ENCODE assay signal across 1 fruit fly cellular context in genomic region chr2L:2874542-2875194, dm6.
A peak's percentile ranks its signal among the peaks of the same experiment; 100 is the strongest.
TF ChIP-seq lines count a peak whose summit lies in the region.

CG8814 (plus strand) TSS chr2L:2874890.

TF ChIP-seq in whole organism, embryonic, 481 proteins besides CTCF, POLR2A, EP300 and RAD21 (continued from another document and continues in another):
- TF ChIP-seq CG9876 (GFP tag; optimal IDR thresholded peaks at IDR 0.05; lab: Kevin White, UChicago) (peak; percentile 0), vfl (GFP tag; optimal IDR thresholded peaks at IDR 0.05; lab: Kevin White, UChicago) (peak; percentile 53), ase (GFP tag; IDR thresholded peaks at IDR 0.05; lab: Robert Waterston, UW) (no peak; the same call in 2 of the 3 replicates), Adf1 (GFP tag; IDR thresholded peaks at IDR 0.05; lab: Robert Waterston, UW) (peak; percentile 40), CG31441 (GFP tag; IDR thresholded peaks at IDR 0.05; lab: Robert Waterston, UW) (peak; percentile 75; the same call in 1 of the 2 replicates), org-1 (GFP tag; optimal IDR thresholded peaks at IDR 0.05; lab: Kevin White, UChicago) (no peak), CG31388 (GFP tag; optimal IDR thresholded peaks at IDR 0.05; lab: Kevin White, UChicago) (peak; percentile 50), CG18262 (tag; optimal IDR thresholded peaks at IDR 0.05; lab: Kevin White, UChicago) (peak; percentile 69), pum (GFP tag; optimal IDR thresholded peaks at IDR 0.05; lab: Kevin White, UChicago) (no peak), NFAT (GFP tag; IDR thresholded peaks at IDR 0.05; lab: Robert Waterston, UW) (peak; percentile 64), sug (tag; optimal IDR thresholded peaks at IDR 0.05; lab: Kevin White, UChicago) (peak; percentile 83), br (optimal IDR thresholded peaks at IDR 0.05; lab: Kevin White, UChicago) (no peak), Trl (optimal IDR thresholded peaks at IDR 0.05; lab: Kevin White, UChicago) (peak in 1 of 2 experiments; percentile 63), Trl (GFP tag; optimal IDR thresholded peaks at IDR 0.05; lab: Kevin White, UChicago) (peak; percentile 30), pnt (GFP tag; optimal IDR thresholded peaks at IDR 0.05; lab: Kevin White, UChicago) (no peak), psq (GFP tag; optimal IDR thresholded peaks at IDR 0.05; lab: Kevin White, UChicago) (peak; percentile 3), luna (GFP tag; optimal IDR thresholded peaks at IDR 0.05; lab: Kevin White, UChicago) (peak; percentile 8), CG4360 (GFP tag; IDR thresholded peaks at IDR 0.05; lab: Robert Waterston, UW) (0 out of 2 replicates have a peak, but pooled peaks have one; percentile 9), Dll (GFP tag; IDR thresholded peaks at IDR 0.05; lab: Robert Waterston, UW; ENCODE audit: partially characterized antibody) (peak; percentile 90), slbo (GFP tag; IDR thresholded peaks at IDR 0.05; lab: Robert Waterston, UW) (peak; percentile 85), CG6654 (GFP tag; optimal IDR thresholded peaks at IDR 0.05; lab: Kevin White, UChicago) (no peak), Side (GFP tag; optimal IDR thresholded peaks at IDR 0.05; lab: Kevin White, UChicago) (no peak), CG17385 (GFP tag; optimal IDR thresholded peaks at IDR 0.05; lab: Kevin White, UChicago) (no peak), CG9215 (GFP tag; IDR thresholded peaks at IDR 0.05; lab: Robert Waterston, UW) (peak; percentile 80), Ets65A (GFP tag; lab: Kevin White, UChicago) (peak; percentile 85), ken (GFP tag; IDR thresholded peaks at IDR 0.05; lab: Robert Waterston, UW) (peak; percentile 61; the same call in 2 of the 3 replicates), CG31365 (tag; optimal IDR thresholded peaks at IDR 0.05; lab: Kevin White, UChicago) (no peak), amos (GFP tag; IDR thresholded peaks at IDR 0.05; lab: Robert Waterston, UW; ENCODE audit: partially characterized antibody) (peak; percentile 79), Dip2 (GFP tag; IDR thresholded peaks at IDR 0.05; lab: Robert Waterston, UW) (no peak), rib (GFP tag; IDR thresholded peaks at IDR 0.05; lab: Robert Waterston, UW) (0 out of 2 replicates have a peak, but pooled peaks have one; percentile 7), Fer1 (GFP tag; optimal IDR thresholded peaks at IDR 0.05; lab: Kevin White, UChicago) (peak; percentile 8), Hr39 (optimal IDR thresholded peaks at IDR 0.05; lab: Kevin White, UChicago) (no peak), en (GFP tag; optimal IDR thresholded peaks at IDR 0.05; lab: Kevin White, UChicago) (no peak), slp2 (GFP tag; optimal IDR thresholded peaks at IDR 0.05; lab: Kevin White, UChicago) (no peak), H2.0 (GFP tag; IDR thresholded peaks at IDR 0.05; lab: Robert Waterston, UW) (peak; percentile 35; the same call in 1 of the 2 replicates), CG12744 (GFP tag; optimal IDR thresholded peaks at IDR 0.05; lab: Kevin White, UChicago) (peak; percentile 17), gsb (GFP tag; IDR thresholded peaks at IDR 0.05; lab: Robert Waterston, UW) (no peak), pho (GFP tag; optimal IDR thresholded peaks at IDR 0.05; lab: Kevin White, UChicago) (peak; percentile 57), C15 (GFP tag; IDR thresholded peaks at IDR 0.05; lab: Robert Waterston, UW) (0 out of 3 replicates have a peak, but pooled peaks have one; percentile 29), CG34422 (GFP tag; IDR thresholded peaks at IDR 0.05; lab: Robert Waterston, UW) (peak; percentile 10), jumu (GFP tag; optimal IDR thresholded peaks at IDR 0.05; lab: Kevin White, UChicago) (peak; percentile 43), CG17612 (GFP tag; IDR thresholded peaks at IDR 0.05; lab: Robert Waterston, UW) (no peak), cad (GFP tag; optimal IDR thresholded peaks at IDR 0.05; lab: Kevin White, UChicago) (no peak), Ets97D (GFP tag; optimal IDR thresholded peaks at IDR 0.05; lab: Kevin White, UChicago) (peak; percentile 49), mam (GFP tag; optimal IDR thresholded peaks at IDR 0.05; lab: Kevin White, UChicago) (peak; percentile 63), usp (GFP tag; optimal IDR thresholded peaks at IDR 0.05; lab: Kevin White, UChicago) (no peak), dmrt11E (tag; optimal IDR thresholded peaks at IDR 0.05; lab: Kevin White, UChicago) (peak; percentile 51), YL-1 (GFP tag; optimal IDR thresholded peaks at IDR 0.05; lab: Kevin White, UChicago) (peak; percentile 31), hb (GFP tag; IDR thresholded peaks at IDR 0.05; lab: Robert Waterston, UW; ENCODE audit: partially characterized antibody) (peak; percentile 81), abd-A (tag; optimal IDR thresholded peaks at IDR 0.05; lab: Kevin White, UChicago) (peak; percentile 78), CG1832 (GFP tag; optimal IDR thresholded peaks at IDR 0.05; lab: Kevin White, UChicago) (no peak), CG1603 (tag; optimal IDR thresholded peaks at IDR 0.05; lab: Kevin White, UChicago) (peak; percentile 42), CG7357 (GFP tag; IDR thresholded peaks at IDR 0.05; lab: Robert Waterston, UW) (0 out of 3 replicates have a peak, but pooled peaks have one; percentile 37), gt (GFP tag; IDR thresholded peaks at IDR 0.05; lab: Robert Waterston, UW) (no peak), NK7.1 (GFP tag; optimal IDR thresholded peaks at IDR 0.05; lab: Kevin White, UChicago) (no peak), wek (GFP tag; optimal IDR thresholded peaks at IDR 0.05; lab: Kevin White, UChicago) (no peak), toy (GFP tag; IDR thresholded peaks at IDR 0.05; lab: Robert Waterston, UW) (no peak), ro (GFP tag; IDR thresholded peaks at IDR 0.05; lab: Robert Waterston, UW) (no peak), CG3726 (GFP tag; IDR thresholded peaks at IDR 0.05; lab: Robert Waterston, UW) (no peak), vvl (GFP tag; IDR thresholded peaks at IDR 0.05; lab: Robert Waterston, UW) (peak; percentile 43; the same call in 1 of the 2 replicates), CG18619 (GFP tag; optimal IDR thresholded peaks at IDR 0.05; lab: Kevin White, UChicago) (peak; percentile 57), CG11093 (GFP tag; IDR thresholded peaks at IDR 0.05; lab: Robert Waterston, UW) (peak; percentile 57; the same call in 1 of the 3 replicates), Antp (GFP tag; optimal IDR thresholded peaks at IDR 0.05; lab: Kevin White, UChicago) (peak; percentile 36), eve (GFP tag; optimal IDR thresholded peaks at IDR 0.05; lab: Kevin White, UChicago) (no peak), CG8388 (GFP tag; optimal IDR thresholded peaks at IDR 0.05; lab: Kevin White, UChicago) (peak; percentile 46), Vsx1 (GFP tag; optimal IDR thresholded peaks at IDR 0.05; lab: Kevin White, UChicago) (no peak), B-H2 (GFP tag; optimal IDR thresholded peaks at IDR 0.05; lab: Kevin White, UChicago) (no peak), seq (GFP tag; IDR thresholded peaks at IDR 0.05; lab: Robert Waterston, UW) (no peak), CrebB (tag; optimal IDR thresholded peaks at IDR 0.05; lab: Kevin White, UChicago) (no peak), tna (GFP tag; IDR thresholded peaks at IDR 0.05; lab: Robert Waterston, UW; ENCODE audit: partially characterized antibody) (peak; percentile 42), CG3838 (GFP tag; optimal IDR thresholded peaks at IDR 0.05; lab: Kevin White, UChicago) (no peak), CG17361 (GFP tag; IDR thresholded peaks at IDR 0.05; lab: Robert Waterston, UW) (peak; percentile 89), ems (GFP tag; optimal IDR thresholded peaks at IDR 0.05; lab: Kevin White, UChicago) (no peak), trem (tag; optimal IDR thresholded peaks at IDR 0.05; lab: Kevin White, UChicago) (peak; percentile 66), fd64A (GFP tag; optimal IDR thresholded peaks at IDR 0.05; lab: Kevin White, UChicago) (no peak), stwl (tag; optimal IDR thresholded peaks at IDR 0.05; lab: Kevin White, UChicago) (peak; percentile 30), tin (GFP tag; optimal IDR thresholded peaks at IDR 0.05; lab: Kevin White, UChicago) (peak; percentile 76), BtbVII (GFP tag; optimal IDR thresholded peaks at IDR 0.05; lab: Kevin White, UChicago) (no peak), Ravus (GFP tag; IDR thresholded peaks at IDR 0.05; lab: Robert Waterston, UW) (no peak), pzg (GFP tag; optimal IDR thresholded peaks at IDR 0.05; lab: Kevin White, UChicago) (peak; percentile 62), ssp (GFP tag; IDR thresholded peaks at IDR 0.05; lab: Robert Waterston, UW) (peak; percentile 81), ci (GFP tag; IDR thresholded peaks at IDR 0.05; lab: Robert Waterston, UW) (peak; percentile 54; the same call in 2 of the 3 replicates), CG10959 (GFP tag; IDR thresholded peaks at IDR 0.05; lab: Robert Waterston, UW) (no peak), CG7928 (GFP tag; optimal IDR thresholded peaks at IDR 0.05; lab: Kevin White, UChicago) (peak; percentile 90), CG6765 (GFP tag; optimal IDR thresholded peaks at IDR 0.05; lab: Kevin White, UChicago) (no peak), HHEX (GFP tag; optimal IDR thresholded peaks at IDR 0.05; lab: Kevin White, UChicago) (peak; percentile 48), aop (GFP tag; IDR thresholded peaks at IDR 0.05; lab: Robert Waterston, UW) (no peak), Atf-2 (GFP tag; optimal IDR thresholded peaks at IDR 0.05; lab: Kevin White, UChicago) (no peak), CG10267 (tag; optimal IDR thresholded peaks at IDR 0.05; lab: Kevin White, UChicago) (peak; percentile 76), prd (optimal IDR thresholded peaks at IDR 0.05; lab: Kevin White, UChicago) (no peak), prd (GFP tag; IDR thresholded peaks at IDR 0.05; lab: Robert Waterston, UW) (peak; percentile 83), zfh1 (GFP tag; IDR thresholded peaks at IDR 0.05; lab: Robert Waterston, UW) (peak; percentile 64), CG16815 (GFP tag; optimal IDR thresholded peaks at IDR 0.05; lab: Kevin White, UChicago) (peak; percentile 61), Spps (tag; optimal IDR thresholded peaks at IDR 0.05; lab: Kevin White, UChicago) (no peak), chn (GFP tag; optimal IDR thresholded peaks at IDR 0.05; lab: Kevin White, UChicago) (no peak), Mes4 (GFP tag; optimal IDR thresholded peaks at IDR 0.05; lab: Kevin White, UChicago) (no peak), Dp (GFP tag; optimal IDR thresholded peaks at IDR 0.05; lab: Kevin White, UChicago) (peak; percentile 68), CG14667 (GFP tag; IDR thresholded peaks at IDR 0.05; lab: Robert Waterston, UW) (peak; percentile 38; the same call in 1 of the 2 replicates), bcd (GFP tag; optimal IDR thresholded peaks at IDR 0.05; lab: Kevin White, UChicago) (peak; percentile 67), zen2 (GFP tag; IDR thresholded peaks at IDR 0.05; lab: Robert Waterston, UW; ENCODE audit: partially characterized antibody) (no peak), sens-2 (GFP tag; IDR thresholded peaks at IDR 0.05; lab: Robert Waterston, UW) (no peak), CG11456 (GFP tag; IDR thresholded peaks at IDR 0.05; lab: Robert Waterston, UW) (peak; percentile 68; the same call in 2 of the 3 replicates), Sry-β (GFP tag; optimal IDR thresholded peaks at IDR 0.05; lab: Kevin White, UChicago) (no peak), Fer2 (tag; optimal IDR thresholded peaks at IDR 0.05; lab: Kevin White, UChicago) (peak; percentile 18), CG13123 (GFP tag; optimal IDR thresholded peaks at IDR 0.05; lab: Kevin White, UChicago) (peak; percentile 37), croc (GFP tag; conservative IDR thresholded peaks at IDR 0.05; lab: Robert Waterston, UW) (peak; percentile 51; the same call in 2 of the 3 replicates), CG11723 (GFP tag; optimal IDR thresholded peaks at IDR 0.05; lab: Kevin White, UChicago) (peak; percentile 31), CG1024 (GFP tag; IDR thresholded peaks at IDR 0.05; lab: Robert Waterston, UW) (no peak), fu2 (GFP tag; optimal IDR thresholded peaks at IDR 0.05; lab: Kevin White, UChicago) (no peak), CG14441 (GFP tag; IDR thresholded peaks at IDR 0.05; lab: Robert Waterston, UW) (peak; percentile 71), CG13894 (tag; optimal IDR thresholded peaks at IDR 0.05; lab: Kevin White, UChicago) (peak; percentile 29), CG30020 (tag; optimal IDR thresholded peaks at IDR 0.05; lab: Kevin White, UChicago) (peak; percentile 74), CG10274 (GFP tag; optimal IDR thresholded peaks at IDR 0.05; lab: Kevin White, UChicago) (peak; percentile 74), CG7786 (GFP tag; optimal IDR thresholded peaks at IDR 0.05; lab: Kevin White, UChicago) (peak; percentile 15), CG7839 (tag; optimal IDR thresholded peaks at IDR 0.05; lab: Kevin White, UChicago) (peak; percentile 68), dati (GFP tag; IDR thresholded peaks at IDR 0.05; lab: Robert Waterston, UW) (no peak), CG9797 (GFP tag; optimal IDR thresholded peaks at IDR 0.05; lab: Kevin White, UChicago) (peak; percentile 67), CG32532 (GFP tag; IDR thresholded peaks at IDR 0.05; lab: Robert Waterston, UW) (peak; percentile 79), CG2875 (GFP tag; optimal IDR thresholded peaks at IDR 0.05; lab: Kevin White, UChicago) (no peak), CG2889 (GFP tag; IDR thresholded peaks at IDR 0.05; lab: Robert Waterston, UW) (no peak), jing (GFP tag; optimal IDR thresholded peaks at IDR 0.05; lab: Kevin White, UChicago) (no peak), wor (GFP tag; IDR thresholded peaks at IDR 0.05; lab: Robert Waterston, UW) (peak; percentile 23; the same call in 1 of the 2 replicates), Atf3 (GFP tag; optimal IDR thresholded peaks at IDR 0.05; lab: Kevin White, UChicago) (peak; percentile 8), CkIIα-i1 (GFP tag; IDR thresholded peaks at IDR 0.05; lab: Robert Waterston, UW) (no peak), CG9817 (tag; optimal IDR thresholded peaks at IDR 0.05; lab: Kevin White, UChicago) (peak; percentile 65), oc (tag; optimal IDR thresholded peaks at IDR 0.05; lab: Kevin White, UChicago) (no peak), p53 (GFP tag; optimal IDR thresholded peaks at IDR 0.05; lab: Kevin White, UChicago) (no peak), gcm (GFP tag; optimal IDR thresholded peaks at IDR 0.05; lab: Kevin White, UChicago) (peak; percentile 51), Neu2 (GFP tag; optimal IDR thresholded peaks at IDR 0.05; lab: Kevin White, UChicago; ENCODE audit: borderline replicate concordance) (no peak), CG10565 (GFP tag; optimal IDR thresholded peaks at IDR 0.05; lab: Kevin White, UChicago) (no peak), CG11560 (tag; IDR thresholded peaks at IDR 0.05; lab: Robert Waterston, UW) (peak; percentile 67; the same call in 1 of the 3 replicates), CG14710 (tag; optimal IDR thresholded peaks at IDR 0.05; lab: Kevin White, UChicago) (peak; percentile 86), nmo (GFP tag; optimal IDR thresholded peaks at IDR 0.05; lab: Kevin White, UChicago) (peak; percentile 90)
